Worm (Caenorhabditis elegans): ENCODE results near the gene rrf-3.

The rrf-3 gene

DNA sequence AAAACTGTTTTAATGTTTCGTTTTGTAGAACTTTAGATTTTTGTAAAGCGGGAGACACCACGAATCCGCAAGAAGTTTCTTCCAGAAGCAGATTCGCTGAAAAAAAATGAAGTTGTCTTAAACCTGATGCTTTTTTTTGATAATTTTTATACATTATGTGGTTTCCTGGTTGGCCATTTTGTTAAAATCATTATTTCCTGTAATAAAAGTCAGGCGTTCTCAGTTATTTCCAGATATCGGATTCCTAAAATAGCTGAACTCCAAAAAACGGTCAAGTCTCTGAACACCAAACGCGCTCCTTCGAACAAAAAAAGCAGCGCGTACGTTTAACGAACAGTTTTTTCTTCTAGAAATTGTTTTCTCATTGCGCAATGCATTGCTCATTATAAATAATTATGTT is 24.9 kb upstream of the rrf-3 start:
- TF ChIP-seq sptf-1 (tag; optimal IDR thresholded peaks at IDR 0.05) (peak; percentile 64), blmp-1 (tag; optimal IDR thresholded peaks at IDR 0.05) (no peak), ces-1 (GFP tag; optimal IDR thresholded peaks at IDR 0.05) (peak; percentile 46), pha-4 (tag; optimal IDR thresholded peaks at IDR 0.05) (no peak), snpc-4 (tag; optimal IDR thresholded peaks at IDR 0.05) (no peak), lsy-2 (tag; optimal IDR thresholded peaks at IDR 0.05) (peak; percentile 10), zip-8 (tag; optimal IDR thresholded peaks at IDR 0.05) (peak; percentile 47), nhr-237 (tag; optimal IDR thresholded peaks at IDR 0.05) (peak; percentile 67), unc-39 (tag; optimal IDR thresholded peaks at IDR 0.05) (no peak)

DNA sequence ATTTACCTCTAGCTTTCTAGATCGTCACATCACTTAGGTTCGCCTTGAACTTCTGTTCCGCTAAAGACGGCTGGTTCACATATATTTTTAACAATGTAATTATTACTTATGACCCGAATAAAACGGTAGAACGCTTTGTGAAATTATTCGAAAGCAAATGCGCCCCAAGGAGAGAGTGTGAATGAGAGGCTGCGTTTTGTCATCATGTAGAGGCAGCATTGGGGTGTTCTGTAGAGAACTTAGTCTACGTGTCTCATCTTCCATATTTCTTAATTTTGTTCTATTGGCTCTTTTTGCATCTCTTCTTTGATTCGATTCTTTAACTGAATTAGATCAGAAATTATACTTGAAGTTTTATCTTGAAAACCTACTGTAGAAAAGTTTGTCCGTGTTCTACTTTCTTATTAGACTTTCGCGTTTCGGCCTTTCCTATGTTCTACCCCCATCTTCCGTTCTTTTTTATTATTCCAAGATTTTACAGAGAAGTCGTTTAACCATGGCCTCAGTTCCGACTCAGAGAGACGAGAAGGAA is 24.2 kb upstream of the rrf-3 start, which contains the start of gene cdc-48.2:
Gene cdc-48.2, plus strand, starts transcription at position 482 of the 532 bp plus-strand sequence.
- TF ChIP-seq elt-1 (tag; optimal IDR thresholded peaks at IDR 0.05; ENCODE audit: borderline replicate concordance, insufficient read depth) = no peak
- peak; percentile 2 for TF ChIP-seq ceh-83 (GFP tag; optimal IDR thresholded peaks at IDR 0.05)

DNA sequence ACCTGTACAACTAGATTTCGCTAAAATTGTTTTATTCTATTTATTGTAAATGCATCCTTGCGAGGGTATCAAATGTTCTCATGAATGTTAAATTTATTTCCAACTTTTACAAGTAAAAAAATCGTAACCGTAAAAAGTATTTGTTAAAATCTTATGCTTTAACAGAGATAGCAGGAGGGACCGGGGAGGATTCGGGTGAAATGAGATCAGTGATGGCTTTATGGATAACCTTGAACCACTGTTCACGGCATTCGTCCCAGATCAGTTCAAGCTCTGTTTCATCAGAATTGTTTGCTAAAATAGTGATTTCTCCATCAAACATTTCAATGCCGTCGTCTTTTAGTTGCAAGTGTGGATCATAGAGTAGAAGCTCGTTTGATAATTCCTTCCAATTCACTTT is 21.1 kb upstream of the rrf-3 start:
- TF ChIP-seq hlh-1 (tag; optimal IDR thresholded peaks at IDR 0.05) (no peak), snpc-4 (tag; optimal IDR thresholded peaks at IDR 0.05) (no peak), cnd-1 (tag; optimal IDR thresholded peaks at IDR 0.05) (no peak), sptf-1 (tag; optimal IDR thresholded peaks at IDR 0.05) (no peak), nhr-237 (tag; optimal IDR thresholded peaks at IDR 0.05) (no peak), mls-2 (tag; optimal IDR thresholded peaks at IDR 0.05) (no peak)

DNA sequence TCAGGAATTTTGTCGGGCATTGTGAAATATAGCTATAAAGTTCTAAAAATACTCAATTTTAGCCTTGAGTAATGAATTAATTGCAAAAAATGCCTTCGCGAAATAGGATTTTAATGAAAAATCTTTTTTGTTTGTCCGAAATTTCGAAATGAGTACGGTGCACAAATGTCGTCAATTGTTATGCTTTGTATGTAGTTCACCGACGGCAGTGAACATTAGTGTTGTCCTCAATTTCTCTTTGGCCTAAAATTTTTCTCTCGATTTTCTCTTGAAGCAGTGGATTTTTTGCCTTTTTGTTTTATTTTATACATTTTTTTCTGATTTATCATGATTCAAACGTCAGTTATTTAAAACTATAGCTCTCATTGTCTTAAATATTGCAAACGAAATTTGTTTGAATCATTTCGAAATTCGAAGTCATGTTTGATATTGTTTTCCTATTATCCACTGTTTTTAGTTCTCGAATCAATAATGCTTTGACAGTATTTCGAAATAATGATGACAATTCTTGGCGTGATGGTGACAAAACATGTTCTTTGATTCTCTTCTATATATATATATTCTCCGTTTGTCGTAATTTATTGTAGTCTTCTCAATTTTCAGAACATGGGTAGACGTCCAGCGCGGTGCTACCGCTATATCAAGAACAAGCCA is 18.9 kb upstream of the rrf-3 start, which contains the start of the genes ints-11 and rpl-10:
Gene ints-11, minus strand, starts transcription at position 201 of the 654 bp plus-strand sequence.
Gene rpl-10, plus strand, starts transcription at position 604 of the 654 bp plus-strand sequence.
- TF ChIP-seq hlh-1 (tag; optimal IDR thresholded peaks at IDR 0.05) (peak; percentile 40), ztf-11 (tag; optimal IDR thresholded peaks at IDR 0.05) (no peak), lsy-2 (tag; optimal IDR thresholded peaks at IDR 0.05) (peak; percentile 94), nhr-237 (tag; optimal IDR thresholded peaks at IDR 0.05) (peak; percentile 57)

DNA sequence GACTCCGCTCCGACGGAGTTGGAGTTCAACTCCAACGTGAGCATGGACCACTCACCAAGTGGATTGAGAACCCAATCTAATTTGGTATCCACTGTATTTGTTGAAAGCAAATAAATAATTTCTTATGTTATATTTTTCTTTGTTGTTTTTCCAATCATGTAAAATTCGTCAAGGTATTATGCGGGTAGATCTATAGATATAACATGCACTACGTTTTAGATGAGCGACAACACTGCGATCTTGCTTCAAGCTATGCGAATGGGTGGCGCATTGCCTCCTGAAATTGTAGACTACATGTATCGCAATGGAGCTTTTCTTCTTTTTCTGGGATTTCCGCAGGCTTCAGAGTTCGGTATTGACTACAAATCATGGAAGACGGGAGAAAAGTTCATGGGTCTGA is 17.7 kb upstream of the rrf-3 start, which contains the start of gene F10B5.2:
Gene F10B5.2, plus strand, starts transcription at position 220 of the 400 bp plus-strand sequence.
- no peak for TF ChIP-seq mls-2 (tag; optimal IDR thresholded peaks at IDR 0.05)
- no peak for TF ChIP-seq unc-62 (GFP tag; optimal IDR thresholded peaks at IDR 0.05)
- no peak for TF ChIP-seq M03D4.4 (tag; optimal IDR thresholded peaks at IDR 0.05)
- TF ChIP-seq ham-2 (GFP tag; optimal IDR thresholded peaks at IDR 0.05) = no peak
- TF ChIP-seq tbx-8 (GFP tag; optimal IDR thresholded peaks at IDR 0.05) = no peak
- no peak for TF ChIP-seq drap-1 (GFP tag; optimal IDR thresholded peaks at IDR 0.05)
- TF ChIP-seq nhr-237 (tag; optimal IDR thresholded peaks at IDR 0.05) = no peak
- TF ChIP-seq sptf-1 (tag; optimal IDR thresholded peaks at IDR 0.05) = no peak
- TF ChIP-seq flh-1 (GFP tag; optimal IDR thresholded peaks at IDR 0.05) = no peak
- TF ChIP-seq elt-3 (tag; optimal IDR thresholded peaks at IDR 0.05) = no peak
- TF ChIP-seq blmp-1 (tag; optimal IDR thresholded peaks at IDR 0.05) = no peak
- TF ChIP-seq elt-1 (tag; optimal IDR thresholded peaks at IDR 0.05; ENCODE audit: borderline replicate concordance, insufficient read depth) = no peak
- TF ChIP-seq nhr-2 (tag; optimal IDR thresholded peaks at IDR 0.05) = no peak
- no peak for TF ChIP-seq cnd-1 (tag; optimal IDR thresholded peaks at IDR 0.05)
- no peak for TF ChIP-seq zip-8 (tag; optimal IDR thresholded peaks at IDR 0.05)
- no peak for TF ChIP-seq mab-5 (tag; optimal IDR thresholded peaks at IDR 0.05)
- TF ChIP-seq lsy-2 (tag; optimal IDR thresholded peaks at IDR 0.05) = no peak
- TF ChIP-seq nhr-28 (tag; optimal IDR thresholded peaks at IDR 0.05) = no peak

DNA sequence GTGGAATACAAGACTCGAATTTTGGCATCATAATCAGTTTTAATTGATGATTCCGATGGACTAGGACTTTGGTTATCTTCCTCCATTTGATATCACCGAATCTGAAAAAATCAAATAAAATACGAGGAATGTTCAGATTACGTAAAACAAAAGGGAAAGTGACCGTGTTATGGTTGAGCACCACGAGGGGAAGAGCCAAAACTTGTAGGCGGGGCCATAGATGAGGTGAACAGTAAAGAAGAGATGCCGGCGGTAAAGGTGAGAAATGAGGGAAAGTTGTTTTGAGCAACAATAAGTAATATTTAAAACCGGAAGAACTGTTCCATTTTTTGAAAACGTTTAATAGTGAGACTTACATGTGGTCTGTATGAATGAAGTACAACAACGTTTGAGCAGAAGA is 12.3 kb upstream of the rrf-3 start, which contains the start of gene F10B5.3:
Gene F10B5.3, minus strand, starts transcription at position 101 of the 400 bp plus-strand sequence.
- TF ChIP-seq M03D4.4 (tag; optimal IDR thresholded peaks at IDR 0.05) (no peak), sptf-1 (tag; optimal IDR thresholded peaks at IDR 0.05) (no peak), nhr-2 (tag; optimal IDR thresholded peaks at IDR 0.05) (no peak), unc-39 (tag; optimal IDR thresholded peaks at IDR 0.05) (no peak), sem-2 (GFP tag; optimal IDR thresholded peaks at IDR 0.05) (no peak), pha-4 (tag; optimal IDR thresholded peaks at IDR 0.05) (no peak), lsy-2 (tag; optimal IDR thresholded peaks at IDR 0.05) (no peak)
